Worm (Caenorhabditis elegans) whole organism, early embryonic: ENCODE measurements around the gene lat-2.

ENCODE experiments used
- ama-1 ChIP-seq: fragments of 150-350 bp; optimal IDR thresholded peaks from 2 replicates; lab custom pipeline; 2014
- hmbx-1 ChIP-seq: sonication (generic microtip); optimal IDR thresholded peaks from 2 replicates; lab custom pipeline; 2016; ENCODE audit warnings: mild to moderate bottlenecking, missing genetic modification characterization, missing compliant biosample characterization
- pes-1 ChIP-seq: fragments of 200-800 bp; sonication (Bioruptor generic); IDR thresholded peaks from 2 replicates; pipeline ENCODE4 v1.3.6; 2022; ENCODE audit warnings: missing genetic modification reagents, missing genetic modification characterization, missing compliant biosample characterization

DNA sequence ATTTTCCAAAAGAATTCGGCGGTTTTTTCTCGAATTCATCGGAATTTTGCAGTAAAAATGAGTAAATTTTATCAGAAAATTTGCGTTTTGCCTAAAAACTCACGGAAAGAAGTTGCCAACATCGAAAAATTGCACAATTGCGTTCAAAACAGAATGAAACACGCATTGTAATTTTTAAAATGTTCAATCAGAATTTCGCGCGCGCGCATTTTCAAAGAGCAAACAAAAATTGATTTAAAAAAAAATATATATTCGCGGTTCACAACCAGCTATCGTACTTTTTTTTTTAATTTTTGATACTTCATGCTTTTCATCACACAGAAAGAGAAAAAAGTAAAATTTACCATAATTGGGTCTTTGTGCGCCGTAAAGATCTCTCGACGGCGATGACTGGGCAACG lies 16.0 kb downstream of the lat-2 start:
- TF ChIP-seq pes-1 (GFP tag; lab: Robert Waterston, UW) = no peak
- TF ChIP-seq hmbx-1 (tag; lab: Kevin White, UChicago) = no peak
- no peak for TF ChIP-seq ama-1 (lab: Kevin White, UChicago)
